Worm (Caenorhabditis elegans): ENCODE results near the gene disl-2.

ce11 chrIII:5450430-5450829 lies 7.5 kb downstream of the disl-2 start, which contains the start of gene paa-1:
- TF ChIP-seq snpc-4 (tag; optimal IDR thresholded peaks at IDR 0.05) (no peak), ces-1 (GFP tag; optimal IDR thresholded peaks at IDR 0.05) (no peak), skn-1 (tag; optimal IDR thresholded peaks at IDR 0.05) (no peak), nhr-11 (tag; optimal IDR thresholded peaks at IDR 0.05) (no peak), dmd-8 (GFP tag; IDR thresholded peaks at IDR 0.05) (no peak), lin-39 (tag; optimal IDR thresholded peaks at IDR 0.05) (no peak), nhr-237 (tag; optimal IDR thresholded peaks at IDR 0.05) (no peak), fkh-10 (GFP tag; optimal IDR thresholded peaks at IDR 0.05) (no peak), lin-38 (GFP tag; IDR thresholded peaks at IDR 0.05) (no peak), lsy-2 (tag; optimal IDR thresholded peaks at IDR 0.05) (no peak), zag-1 (tag; optimal IDR thresholded peaks at IDR 0.05) (no peak)
